Worm (Caenorhabditis elegans) whole organism, early embryonic: ENCODE data around the gene F54B8.1.
"Not testable (repeated sequence)": the region's sequence is repeated elsewhere in the genome, so short reads cannot be mapped to it uniquely, and the experiment has no call there.

Experiments used
- B0310.2 ChIP-seq: sonication (generic microtip); optimal IDR thresholded peaks from 2 replicates; lab custom pipeline; 2016; ENCODE audit warnings: mild to moderate bottlenecking, missing genetic modification characterization, missing compliant biosample characterization
- aly-1 ChIP-seq: sonication (generic microtip); optimal IDR thresholded peaks from 2 replicates; lab custom pipeline; 2016; ENCODE audit warnings: missing genetic modification characterization, missing compliant biosample characterization
- ama-1 ChIP-seq: fragments of 150-350 bp; optimal IDR thresholded peaks from 2 replicates; lab custom pipeline; 2014
- ceh-13 ChIP-seq: fragments of 200-800 bp; sonication (Bioruptor generic); optimal IDR thresholded peaks from 2 replicates; lab custom pipeline; 2018; ENCODE audit warnings: mild to moderate bottlenecking, missing genetic modification characterization, missing compliant biosample characterization
- flt-1 ChIP-seq: fragments of 200-800 bp; sonication (Bioruptor generic); IDR thresholded peaks from 2 replicates; pipeline ENCODE4 v1.3.6; 2022; ENCODE audit warnings: missing genetic modification characterization, missing compliant biosample characterization
- hmbx-1 ChIP-seq: sonication (generic microtip); optimal IDR thresholded peaks from 2 replicates; lab custom pipeline; 2016; ENCODE audit warnings: mild to moderate bottlenecking, missing genetic modification characterization, missing compliant biosample characterization
- hmg-4 ChIP-seq: fragments of 200-800 bp; sonication (Bioruptor generic); optimal IDR thresholded peaks from 2 replicates; lab custom pipeline; 2018; ENCODE audit warnings: mild to moderate bottlenecking, missing genetic modification characterization, missing compliant biosample characterization
- pes-1 ChIP-seq: fragments of 200-800 bp; sonication (Bioruptor generic); IDR thresholded peaks from 2 replicates; pipeline ENCODE4 v1.3.6; 2022; ENCODE audit warnings: missing genetic modification reagents, missing genetic modification characterization, missing compliant biosample characterization
- scrt-1 ChIP-seq: fragments of 200-800 bp; sonication (Bioruptor generic); IDR thresholded peaks from 2 replicates; pipeline ENCODE4 v1.3.6; 2022; ENCODE audit warnings: missing genetic modification characterization, missing compliant biosample characterization
- sea-1 ChIP-seq: fragments of 200-800 bp; sonication (Bioruptor generic); conservative IDR thresholded peaks from 2 replicates; pipeline ENCODE4 v1.3.6; 2022; ENCODE audit warnings: missing genetic modification characterization, missing compliant biosample characterization
- tbx-37 ChIP-seq: fragments of 200-800 bp; sonication (Bioruptor generic); conservative IDR thresholded peaks from 2 replicates; pipeline ENCODE4 v1.3.6; 2022; ENCODE audit warnings: missing genetic modification reagents, missing genetic modification characterization, missing compliant biosample characterization
- tra-4 ChIP-seq: sonication (generic microtip); optimal IDR thresholded peaks from 2 replicates; lab custom pipeline; 2017; ENCODE audit warnings: missing genetic modification characterization, missing compliant biosample characterization

- not testable (repeated sequence) for TF ChIP-seq aly-1 (tag; lab: Kevin White, UChicago); ama-1 (lab: Kevin White, UChicago); hmbx-1 (tag; lab: Kevin White, UChicago); tra-4 (tag; lab: Kevin White, UChicago); B0310.2 (tag; lab: Kevin White, UChicago); sea-1 (GFP tag; lab: Robert Waterston, UW); ceh-13 (GFP tag; lab: Kevin White, UChicago); tbx-37 (GFP tag; lab: Robert Waterston, UW); hmg-4; scrt-1 (GFP tag; lab: Robert Waterston, UW); flt-1 (GFP tag; lab: Robert Waterston, UW); pes-1 (GFP tag; lab: Robert Waterston, UW)
Observed at ce11 chrV:15811982-15812381, 1.4 kb downstream of the F54B8.1 start, which contains the start of gene nhr-282.
